Fruit fly (Drosophila melanogaster) whole organism, embryonic: ENCODE measurements around the gene Apoltp.

Experiments
- CG11456 ChIP-seq: fragments of 200-800 bp; sonication (Bioruptor generic); IDR thresholded peaks from 3 replicates; pipeline ENCODE4 v1.3.6; 2022; ENCODE audit warnings: missing biosample characterization, missing genetic modification characterization
- CG15011 ChIP-seq: fragments of 200-800 bp; sonication (Bioruptor generic); optimal IDR thresholded peaks from 3 replicates; lab custom pipeline; 2018; ENCODE audit warnings: missing biosample characterization, mild to moderate bottlenecking, missing genetic modification characterization
- CG16779 ChIP-seq: fragments of 200-800 bp; sonication (Bioruptor generic); IDR thresholded peaks from 2 replicates; pipeline ENCODE4 v1.3.6; 2022; ENCODE audit warnings: missing biosample characterization, missing genetic modification characterization
- CG16863 ChIP-seq: fragments of 200-800 bp; sonication (Bioruptor generic); optimal IDR thresholded peaks from 3 replicates; lab custom pipeline; 2016; ENCODE audit warnings: missing biosample characterization, missing genetic modification characterization
- CG2199 ChIP-seq: fragments of 200-800 bp; sonication (Bioruptor generic); IDR thresholded peaks from 3 replicates; pipeline ENCODE4 v1.3.6; 2022; ENCODE audit warnings: missing biosample characterization, missing genetic modification characterization
- CG3163 ChIP-seq: fragments of 200-800 bp; sonication (Bioruptor generic); optimal IDR thresholded peaks from 3 replicates; lab custom pipeline; 2016; ENCODE audit warnings: missing biosample characterization, missing genetic modification characterization
- CG34422 ChIP-seq: fragments of 200-800 bp; sonication (Bioruptor generic); IDR thresholded peaks from 3 replicates; pipeline ENCODE4 v1.3.6; 2022; ENCODE audit warnings: missing biosample characterization, missing genetic modification characterization
- CHES-1-like ChIP-seq: fragments of 200-800 bp; sonication (Bioruptor generic); optimal IDR thresholded peaks from 2 replicates; lab custom pipeline; 2016; ENCODE audit warnings: missing biosample characterization, missing genetic modification characterization
- D ChIP-seq, 2 experiments: fragments of 200-800 bp in 1 of 2; fragments of >200 bp in 1 of 2; sonication (Bioruptor generic) in 1 of 2; optimal IDR thresholded peaks; 2 replicates in 1 of 2; 3 replicates in 1 of 2; lab custom pipeline; 2017; ENCODE audit warnings: mild to moderate bottlenecking in 1 of 2, missing biosample characterization in 1 of 2, missing genetic modification characterization in 1 of 2, missing genetic modification reagents in 1 of 2
- Deaf1 ChIP-seq: fragments of 200-800 bp; optimal IDR thresholded peaks from 3 replicates; lab custom pipeline; 2019; ENCODE audit warnings: missing biosample characterization, mild to moderate bottlenecking, missing genetic modification characterization, moderate library complexity
- ERR ChIP-seq: fragments of 200-800 bp; sonication (Bioruptor generic); optimal IDR thresholded peaks from 2 replicates; lab custom pipeline; 2016; ENCODE audit warnings: missing biosample characterization, missing genetic modification characterization
- Ets65A ChIP-seq: fragments of 200-800 bp; sonication (Bioruptor generic); peaks from one replicate; lab custom pipeline; 2016; ENCODE audit warnings: missing biosample characterization, missing genetic modification characterization
- H15 ChIP-seq: fragments of 200-800 bp; sonication (Bioruptor generic); IDR thresholded peaks from 3 replicates; pipeline ENCODE4 v1.3.6; 2022; ENCODE audit warnings: missing biosample characterization, missing genetic modification characterization
- Jarid2 ChIP-seq: fragments of 200-800 bp; sonication (Bioruptor generic); optimal IDR thresholded peaks from 3 replicates; lab custom pipeline; 2017; ENCODE audit warnings: mild to moderate bottlenecking, missing biosample characterization, missing genetic modification reagents, missing genetic modification characterization
- MTF-1 ChIP-seq: fragments of 200-800 bp; sonication (Bioruptor generic); optimal IDR thresholded peaks from 2 replicates; lab custom pipeline; 2018; ENCODE audit warnings: missing biosample characterization, mild to moderate bottlenecking, missing genetic modification characterization, borderline replicate concordance
- Nf-YB ChIP-seq: fragments of 200-800 bp; sonication (Bioruptor generic); optimal IDR thresholded peaks from 3 replicates; lab custom pipeline; 2019; ENCODE audit warnings: missing biosample characterization, mild to moderate bottlenecking, missing genetic modification characterization, moderate library complexity
- Nf-YC ChIP-seq: fragments of 200-800 bp; optimal IDR thresholded peaks from 3 replicates; lab custom pipeline; 2019; ENCODE audit warnings: missing biosample characterization, mild to moderate bottlenecking, missing genetic modification characterization, moderate library complexity
- PHDP ChIP-seq: fragments of 200-800 bp; sonication (Bioruptor generic); optimal IDR thresholded peaks from 3 replicates; lab custom pipeline; 2018; ENCODE audit warnings: missing biosample characterization, mild to moderate bottlenecking, missing genetic modification characterization, moderate library complexity
- Trl ChIP-seq, 3 experiments: fragments of >200 bp in 2 of 3; fragments of 200-800 bp in 1 of 3; sonication (Bioruptor generic) in 1 of 3; optimal IDR thresholded peaks; 2 replicates in 1 of 3; 3 replicates in 2 of 3; lab custom pipeline; 2016 to 2017; ENCODE audit warnings: missing biosample characterization in 1 of 3, missing genetic modification characterization in 1 of 3
- bab2 ChIP-seq: fragments of 200-800 bp; sonication (Bioruptor generic); optimal IDR thresholded peaks from 2 replicates; lab custom pipeline; 2016; ENCODE audit warnings: missing biosample characterization, missing genetic modification characterization
- cad ChIP-seq: fragments of >200 bp; optimal IDR thresholded peaks from 2 replicates; lab custom pipeline; 2017; ENCODE audit warnings: missing biosample characterization, missing genetic modification characterization
- cg ChIP-seq: fragments of 200-800 bp; sonication (Bioruptor generic); optimal IDR thresholded peaks from 3 replicates; lab custom pipeline; 2019; ENCODE audit warnings: missing biosample characterization, mild to moderate bottlenecking, missing genetic modification characterization, moderate library complexity
- crol ChIP-seq: fragments of 200-800 bp; sonication (Bioruptor generic); IDR thresholded peaks from 2 replicates; pipeline ENCODE4 v1.3.6; 2022; ENCODE audit warnings: missing biosample characterization, missing genetic modification characterization
- cwo ChIP-seq: fragments of 200-800 bp; sonication (Bioruptor generic); optimal IDR thresholded peaks from 3 replicates; lab custom pipeline; 2017; ENCODE audit warnings: missing biosample characterization, missing genetic modification characterization, mild to moderate bottlenecking, moderate library complexity, missing genetic modification reagents
- gcm ChIP-seq: fragments of 200-800 bp; sonication (Bioruptor generic); optimal IDR thresholded peaks from 2 replicates; lab custom pipeline; 2019; ENCODE audit warnings: missing biosample characterization, mild to moderate bottlenecking, missing genetic modification characterization, moderate library complexity
- grn ChIP-seq: fragments of 200-800 bp; sonication (Bioruptor generic); optimal IDR thresholded peaks from 3 replicates; lab custom pipeline; 2017; ENCODE audit warnings: missing biosample characterization, missing genetic modification characterization
- gsb-n ChIP-seq: fragments of 200-800 bp; sonication (Bioruptor generic); optimal IDR thresholded peaks from 3 replicates; lab custom pipeline; 2018; ENCODE audit warnings: missing biosample characterization, mild to moderate bottlenecking, missing genetic modification characterization
- hbn ChIP-seq: fragments of 200-800 bp; sonication (Bioruptor generic); IDR thresholded peaks from 2 replicates; pipeline ENCODE4 v1.3.6; 2022; ENCODE audit warnings: missing biosample characterization, missing genetic modification characterization; ENCODE audit not compliant: partially characterized antibody
- insv ChIP-seq, 2 experiments: fragments of 200-800 bp; sonication (Bioruptor generic); optimal IDR thresholded peaks; 3 replicates each; lab custom pipeline; 2016 to 2018; ENCODE audit warnings: missing biosample characterization in 2 of 2, missing genetic modification characterization in 2 of 2
- lov ChIP-seq, 2 experiments: fragments of 200-800 bp in 1 of 2; fragments of >200 bp in 1 of 2; sonication (Bioruptor generic) in 1 of 2; IDR thresholded peaks in 1 of 2; optimal IDR thresholded peaks in 1 of 2; 2 replicates in 1 of 2; 3 replicates in 1 of 2; pipeline versions ENCODE4 v1.3.6 to Lab custom; 2017 to 2022; ENCODE audit warnings: missing biosample characterization in 1 of 2, missing genetic modification characterization in 1 of 2
- nerfin-1 ChIP-seq: fragments of 200-800 bp; sonication (Bioruptor generic); optimal IDR thresholded peaks from 3 replicates; lab custom pipeline; 2019; ENCODE audit warnings: missing biosample characterization, mild to moderate bottlenecking, missing genetic modification characterization, moderate library complexity
- prd ChIP-seq, 3 experiments: fragments of >200 bp in 2 of 3; fragments of 200-800 bp in 1 of 3; sonication (Bioruptor generic) in 1 of 3; optimal IDR thresholded peaks in 2 of 3; IDR thresholded peaks in 1 of 3; 2 replicates in 2 of 3; 3 replicates in 1 of 3; pipeline versions ENCODE4 v1.3.6 to Lab custom; 2017 to 2022; ENCODE audit warnings: missing biosample characterization in 1 of 3, missing genetic modification characterization in 1 of 3
- pros ChIP-seq: fragments of 200-800 bp; sonication (Bioruptor generic); optimal IDR thresholded peaks from 3 replicates; lab custom pipeline; 2019; ENCODE audit warnings: missing biosample characterization, mild to moderate bottlenecking, missing genetic modification characterization, moderate library complexity
- sd ChIP-seq: fragments of 200-800 bp; sonication (Bioruptor generic); optimal IDR thresholded peaks from 3 replicates; lab custom pipeline; 2018; ENCODE audit warnings: missing biosample characterization, mild to moderate bottlenecking, missing genetic modification characterization, moderate library complexity
- tll ChIP-seq, 2 experiments: fragments of 200-800 bp in 1 of 2; fragments of >200 bp in 1 of 2; sonication (Bioruptor generic) in 1 of 2; optimal IDR thresholded peaks; 2 replicates each; lab custom pipeline; 2017 to 2019; ENCODE audit warnings: missing biosample characterization in 2 of 2, missing genetic modification characterization in 2 of 2, mild to moderate bottlenecking in 1 of 2, moderate library complexity in 1 of 2
- twi ChIP-seq: fragments of 200-800 bp; optimal IDR thresholded peaks from 2 replicates; lab custom pipeline; 2019; ENCODE audit warnings: missing biosample characterization, mild to moderate bottlenecking, missing genetic modification characterization, moderate library complexity
- zen ChIP-seq: fragments of 200-800 bp; sonication (Bioruptor generic); optimal IDR thresholded peaks from 3 replicates; lab custom pipeline; 2018; ENCODE audit warnings: missing biosample characterization, mild to moderate bottlenecking, missing genetic modification characterization, moderate library complexity

Gene Apoltp

dm6 chr2L:9600772-9601171, 33.2 kb upstream of the Apoltp start, which contains the start of gene CG4382:
Gene CG4382 (minus strand): TSS chr2L:9600872.
- TF ChIP-seq Ets65A (GFP tag; lab: Kevin White, UChicago) (peak; percentile 20), hbn (GFP tag; lab: Robert Waterston, UW) (no peak)

- TF ChIP-seq prd (optimal IDR thresholded peaks at IDR 0.05; lab: Kevin White, UChicago) (no peak), prd (GFP tag; IDR thresholded peaks at IDR 0.05; lab: Robert Waterston, UW) (peak; percentile 19; the same call in 1 of the 3 replicates), D (optimal IDR thresholded peaks at IDR 0.05; lab: Kevin White, UChicago) (peak; percentile 82), D (GFP tag; optimal IDR thresholded peaks at IDR 0.05; lab: Kevin White, UChicago) (peak; percentile 32), bab2 (GFP tag; lab: Kevin White, UChicago) (no peak), zen (tag; lab: Kevin White, UChicago) (peak; percentile 25), pros (GFP tag; lab: Kevin White, UChicago) (peak; percentile 32), Ets65A (GFP tag; lab: Kevin White, UChicago) (peak; percentile 18), H15 (no peak), CHES-1-like (GFP tag; lab: Kevin White, UChicago) (no peak), tll (GFP tag; optimal IDR thresholded peaks at IDR 0.05; lab: Kevin White, UChicago) (peak in 1 of 2 experiments; percentile 84), CG2199 (0 out of 3 replicates have a peak, but pooled peaks have one; percentile 37), cad (GFP tag; lab: Kevin White, UChicago) (peak; percentile 53), gsb-n (peak; percentile 63), CG15011 (GFP tag; lab: Kevin White, UChicago) (no peak), insv (GFP tag; optimal IDR thresholded peaks at IDR 0.05; lab: Kevin White, UChicago) (peak in 1 of 2 experiments; percentile 77)
Observed at dm6 chr2L:9601220-9601619, 32.8 kb upstream of the Apoltp start.

dm6 chr2L:9602103-9602502, 31.9 kb upstream of the Apoltp start:
- TF ChIP-seq tll (GFP tag; optimal IDR thresholded peaks at IDR 0.05; lab: Kevin White, UChicago) (peak in 1 of 2 experiments; percentile 77), CG34422 (GFP tag; lab: Robert Waterston, UW) (no peak), CG16863 (GFP tag; lab: Kevin White, UChicago) (no peak), zen (tag; lab: Kevin White, UChicago) (peak; percentile 99), cad (GFP tag; lab: Kevin White, UChicago) (peak; percentile 41), twi (tag; lab: Kevin White, UChicago) (peak; percentile 20), cwo (GFP tag; lab: Kevin White, UChicago) (no peak), D (optimal IDR thresholded peaks at IDR 0.05; lab: Kevin White, UChicago) (peak; percentile 53), D (GFP tag; optimal IDR thresholded peaks at IDR 0.05; lab: Kevin White, UChicago) (no peak)

dm6 chr2L:9607997-9608563, 25.9 kb upstream of the Apoltp start, which contains the start of gene gcm2:
Gene gcm2 (plus strand): TSS chr2L:9608562.
- TF ChIP-seq Deaf1: peak; percentile 49
- TF ChIP-seq crol (GFP tag; lab: Robert Waterston, UW): peak; percentile 12; the same call in 1 of the 2 replicates
- TF ChIP-seq Nf-YC (tag; lab: Kevin White, UChicago): peak; percentile 95
- peak; percentile 20 for TF ChIP-seq grn
- TF ChIP-seq MTF-1 (GFP tag; lab: Kevin White, UChicago): no peak
- TF ChIP-seq Nf-YB: peak; percentile 96
- peak; percentile 98 for TF ChIP-seq gcm (GFP tag; lab: Kevin White, UChicago)
- TF ChIP-seq Trl (optimal IDR thresholded peaks at IDR 0.05; lab: Kevin White, UChicago): peak; percentile 47 to 82
- no peak for TF ChIP-seq Trl (GFP tag; optimal IDR thresholded peaks at IDR 0.05; lab: Kevin White, UChicago)
- no peak for TF ChIP-seq CG3163
- TF ChIP-seq nerfin-1 (tag; lab: Kevin White, UChicago): peak; percentile 64
- no peak for TF ChIP-seq PHDP (tag; lab: Kevin White, UChicago)
- peak; percentile 41 for TF ChIP-seq sd
- TF ChIP-seq Jarid2 (GFP tag; lab: Kevin White, UChicago): peak; percentile 47
- TF ChIP-seq lov (optimal IDR thresholded peaks at IDR 0.05; lab: Kevin White, UChicago): no peak
- TF ChIP-seq lov (GFP tag; IDR thresholded peaks at IDR 0.05; lab: Robert Waterston, UW): 0 out of 3 replicates have a peak, but pooled peaks have one; percentile 4
- no peak for TF ChIP-seq CG11456 (GFP tag; lab: Robert Waterston, UW)
- peak; percentile 60 for TF ChIP-seq cg (GFP tag; lab: Kevin White, UChicago)
- TF ChIP-seq CG16779 (GFP tag; lab: Robert Waterston, UW): 0 out of 2 replicates have a peak, but pooled peaks have one; percentile 15
- no peak for TF ChIP-seq ERR (GFP tag; lab: Kevin White, UChicago)
